Fruit fly (Drosophila melanogaster) whole organism: ENCODE data around the gene CG32277.

Experiments
- Dll ChIP-seq: fragments of >200 bp; optimal IDR thresholded peaks from 2 replicates; lab custom pipeline; 2017
- EcR ChIP-seq, 2 experiments: fragments of >200 bp; optimal IDR thresholded peaks; 2 replicates each; lab custom pipeline; 2017; ENCODE audit warnings: missing biosample characterization in 2 of 2, missing genetic modification characterization in 2 of 2, missing genetic modification reagents in 2 of 2
- psq ChIP-seq: fragments of >200 bp; optimal IDR thresholded peaks from 2 replicates; lab custom pipeline; 2017

dm6 chr3L:3178530-3179096 is 26.6 kb downstream of the CG32277 start, which contains the start of the genes MnM and Girdin:
- TF ChIP-seq Dll (lab: Kevin White, UChicago) (no peak), EcR (GFP tag; optimal IDR thresholded peaks at IDR 0.05; lab: Kevin White, UChicago) (no peak), psq (lab: Kevin White, UChicago) (no peak)
